Fruit fly (Drosophila melanogaster) whole organism, embryonic: ENCODE measurements around the gene CG34116.

Experiments
- Antp ChIP-seq: fragments of 200-800 bp; sonication (Bioruptor generic); optimal IDR thresholded peaks from 3 replicates; lab custom pipeline; 2016; ENCODE audit warnings: missing biosample characterization, missing genetic modification characterization
- CG10267 ChIP-seq: fragments of 200-800 bp; sonication (Bioruptor generic); optimal IDR thresholded peaks from 2 replicates; lab custom pipeline; 2018; ENCODE audit warnings: missing biosample characterization, mild to moderate bottlenecking, missing genetic modification characterization, moderate library complexity
- CG10366 ChIP-seq: fragments of 200-800 bp; sonication (Bioruptor generic); IDR thresholded peaks from 2 replicates; pipeline ENCODE4 v1.3.6; 2022; ENCODE audit warnings: missing biosample characterization, missing genetic modification characterization
- CG10959 ChIP-seq: fragments of 200-800 bp; sonication (Bioruptor generic); IDR thresholded peaks from 2 replicates; pipeline ENCODE4 v1.3.6; 2022; ENCODE audit warnings: missing biosample characterization, missing genetic modification characterization
- CG11504 ChIP-seq: fragments of 200-800 bp; sonication (Bioruptor generic); optimal IDR thresholded peaks from 3 replicates; lab custom pipeline; 2019; ENCODE audit warnings: missing biosample characterization, mild to moderate bottlenecking, missing genetic modification characterization, moderate library complexity
- CG12155 ChIP-seq: fragments of 200-800 bp; sonication (Bioruptor generic); optimal IDR thresholded peaks from 3 replicates; lab custom pipeline; 2016; ENCODE audit warnings: missing biosample characterization, missing genetic modification characterization
- CG12942 ChIP-seq: fragments of 200-800 bp; sonication (Bioruptor generic); optimal IDR thresholded peaks from 3 replicates; lab custom pipeline; 2016; ENCODE audit warnings: missing biosample characterization, missing genetic modification characterization
- CG14710 ChIP-seq: fragments of 200-800 bp; sonication (Bioruptor generic); optimal IDR thresholded peaks from 3 replicates; lab custom pipeline; 2019; ENCODE audit warnings: missing biosample characterization, mild to moderate bottlenecking, missing genetic modification characterization, moderate library complexity
- CG1647 ChIP-seq: fragments of 200-800 bp; sonication (Bioruptor generic); optimal IDR thresholded peaks from 3 replicates; lab custom pipeline; 2016; ENCODE audit warnings: missing biosample characterization, missing genetic modification characterization
- CG18619 ChIP-seq: fragments of 200-800 bp; sonication (Bioruptor generic); optimal IDR thresholded peaks from 3 replicates; lab custom pipeline; 2017; ENCODE audit warnings: missing biosample characterization, mild to moderate bottlenecking, missing genetic modification characterization
- CG2120 ChIP-seq: fragments of 200-800 bp; sonication (Bioruptor generic); optimal IDR thresholded peaks from 3 replicates; lab custom pipeline; 2016; ENCODE audit warnings: missing biosample characterization, missing genetic modification characterization
- CG32532 ChIP-seq: fragments of 200-800 bp; sonication (Bioruptor generic); IDR thresholded peaks from 2 replicates; pipeline ENCODE4 v1.3.6; 2022; ENCODE audit warnings: missing biosample characterization, missing genetic modification characterization
- CG34422 ChIP-seq: fragments of 200-800 bp; sonication (Bioruptor generic); IDR thresholded peaks from 3 replicates; pipeline ENCODE4 v1.3.6; 2022; ENCODE audit warnings: missing biosample characterization, missing genetic modification characterization
- CG4617 ChIP-seq: fragments of 200-800 bp; sonication (Bioruptor generic); optimal IDR thresholded peaks from 3 replicates; lab custom pipeline; 2016; ENCODE audit warnings: missing biosample characterization, missing genetic modification characterization, borderline replicate concordance
- CG6175 ChIP-seq: fragments of 200-800 bp; sonication (Bioruptor generic); IDR thresholded peaks from 3 replicates; pipeline ENCODE4 v1.3.6; 2022; ENCODE audit warnings: missing biosample characterization, missing genetic modification characterization
- CG7987 ChIP-seq: fragments of 200-800 bp; sonication (Bioruptor generic); optimal IDR thresholded peaks from 2 replicates; lab custom pipeline; 2018; ENCODE audit warnings: missing biosample characterization, mild to moderate bottlenecking, missing genetic modification characterization, moderate library complexity
- CG9437 ChIP-seq: fragments of 200-800 bp; sonication (Bioruptor generic); optimal IDR thresholded peaks from 2 replicates; lab custom pipeline; 2018; ENCODE audit warnings: missing biosample characterization, mild to moderate bottlenecking, missing genetic modification characterization
- CG9876 ChIP-seq: fragments of 200-800 bp; sonication (Bioruptor generic); optimal IDR thresholded peaks from 2 replicates; lab custom pipeline; 2016; ENCODE audit warnings: missing biosample characterization, missing genetic modification characterization
- Ets65A ChIP-seq: fragments of 200-800 bp; sonication (Bioruptor generic); peaks from one replicate; lab custom pipeline; 2016; ENCODE audit warnings: missing biosample characterization, missing genetic modification characterization
- H2.0 ChIP-seq: fragments of 200-800 bp; sonication (Bioruptor generic); IDR thresholded peaks from 2 replicates; pipeline ENCODE4 v1.3.6; 2022; ENCODE audit warnings: missing biosample characterization, missing genetic modification characterization
- HLH54F ChIP-seq: fragments of 200-800 bp; sonication (Bioruptor generic); optimal IDR thresholded peaks from 3 replicates; lab custom pipeline; 2016; ENCODE audit warnings: missing biosample characterization, missing genetic modification characterization
- Hsf ChIP-seq: fragments of 200-800 bp; sonication (Bioruptor generic); optimal IDR thresholded peaks from 3 replicates; lab custom pipeline; 2016; ENCODE audit warnings: missing biosample characterization, missing genetic modification characterization
- MBD-R2 ChIP-seq: fragments of 200-800 bp; sonication (Bioruptor generic); IDR thresholded peaks from 2 replicates; pipeline ENCODE4 v1.3.6; 2022; ENCODE audit warnings: missing biosample characterization, missing genetic modification characterization
- Oli ChIP-seq: fragments of 200-800 bp; sonication (Bioruptor generic); optimal IDR thresholded peaks from 2 replicates; lab custom pipeline; 2018; ENCODE audit warnings: missing biosample characterization, mild to moderate bottlenecking, missing genetic modification characterization, moderate library complexity
- Pdp1 ChIP-seq, 2 experiments: fragments of 200-800 bp; sonication (Bioruptor generic); optimal IDR thresholded peaks; 3 replicates each; lab custom pipeline; 2016; ENCODE audit warnings: missing biosample characterization in 2 of 2, missing genetic modification characterization in 2 of 2, mild to moderate bottlenecking in 1 of 2, moderate library complexity in 1 of 2
- Ptx1 ChIP-seq: fragments of 200-800 bp; sonication (Bioruptor generic); IDR thresholded peaks from 2 replicates; pipeline ENCODE4 v1.3.6; 2022; ENCODE audit warnings: missing biosample characterization, missing genetic modification characterization
- Rfx ChIP-seq: fragments of 200-800 bp; sonication (Bioruptor generic); IDR thresholded peaks from 2 replicates; pipeline ENCODE4 v1.3.6; 2022; ENCODE audit warnings: missing biosample characterization, missing genetic modification characterization
- Sry-β ChIP-seq: fragments of 200-800 bp; sonication (Bioruptor generic); optimal IDR thresholded peaks from 2 replicates; lab custom pipeline; 2018; ENCODE audit warnings: missing biosample characterization, mild to moderate bottlenecking, missing genetic modification characterization, moderate library complexity
- ab ChIP-seq: fragments of 200-800 bp; sonication (Bioruptor generic); optimal IDR thresholded peaks from 2 replicates; lab custom pipeline; 2016; ENCODE audit warnings: missing biosample characterization, missing genetic modification characterization
- bbx ChIP-seq: fragments of 200-800 bp; sonication (Bioruptor generic); IDR thresholded peaks from 2 replicates; pipeline ENCODE4 v1.3.6; 2022; ENCODE audit warnings: missing biosample characterization, missing genetic modification characterization; ENCODE audit not compliant: partially characterized antibody
- bigmax ChIP-seq: fragments of 200-800 bp; sonication (Bioruptor generic); optimal IDR thresholded peaks from 2 replicates; lab custom pipeline; 2018; ENCODE audit warnings: missing biosample characterization, mild to moderate bottlenecking, missing genetic modification characterization
- chm ChIP-seq: fragments of 200-800 bp; sonication (Bioruptor generic); IDR thresholded peaks from 2 replicates; pipeline ENCODE4 v1.3.6; 2022; ENCODE audit warnings: missing biosample characterization, missing genetic modification characterization
- exex ChIP-seq: fragments of 200-800 bp; sonication (Bioruptor generic); optimal IDR thresholded peaks from 4 replicates; lab custom pipeline; 2018; ENCODE audit warnings: missing biosample characterization, mild to moderate bottlenecking, missing genetic modification characterization, moderate library complexity
- eyg ChIP-seq: fragments of 200-800 bp; sonication (Bioruptor generic); optimal IDR thresholded peaks from 3 replicates; lab custom pipeline; 2016; ENCODE audit warnings: missing biosample characterization, missing genetic modification characterization
- inv ChIP-seq: fragments of 200-800 bp; sonication (Bioruptor generic); IDR thresholded peaks from 2 replicates; pipeline ENCODE4 v1.3.6; 2022; ENCODE audit warnings: missing biosample characterization, missing genetic modification characterization; ENCODE audit not compliant: partially characterized antibody
- lbe ChIP-seq: fragments of 200-800 bp; sonication (Bioruptor generic); optimal IDR thresholded peaks from 2 replicates; lab custom pipeline; 2016; ENCODE audit warnings: missing biosample characterization, mild to moderate bottlenecking, missing genetic modification characterization
- mirr ChIP-seq: fragments of 200-800 bp; sonication (Bioruptor generic); optimal IDR thresholded peaks from 3 replicates; lab custom pipeline; 2018; ENCODE audit warnings: missing biosample characterization, mild to moderate bottlenecking, missing genetic modification characterization
- nerfin-1 ChIP-seq: fragments of 200-800 bp; sonication (Bioruptor generic); optimal IDR thresholded peaks from 3 replicates; lab custom pipeline; 2019; ENCODE audit warnings: missing biosample characterization, mild to moderate bottlenecking, missing genetic modification characterization, moderate library complexity
- otp ChIP-seq: fragments of 200-800 bp; sonication (Bioruptor generic); IDR thresholded peaks from 3 replicates; pipeline ENCODE4, ENCODE4 v1.3.6; 2022; ENCODE audit warnings: missing biosample characterization, missing genetic modification characterization
- psq ChIP-seq: fragments of 200-800 bp; sonication (Bioruptor generic); optimal IDR thresholded peaks from 2 replicates; lab custom pipeline; 2017; ENCODE audit warnings: missing biosample characterization, missing genetic modification characterization
- sc ChIP-seq, 3 experiments: fragments of >200 bp in 2 of 3; fragments of 200-800 bp in 1 of 3; sonication (Bioruptor generic) in 1 of 3; optimal IDR thresholded peaks; 2 replicates in 2 of 3; 3 replicates in 1 of 3; lab custom pipeline; 2017; ENCODE audit warnings: mild to moderate bottlenecking in 1 of 3, missing biosample characterization in 1 of 3, missing genetic modification characterization in 1 of 3, missing genetic modification reagents in 1 of 3
- scrt ChIP-seq: fragments of 200-800 bp; sonication (Bioruptor generic); optimal IDR thresholded peaks from 2 replicates; lab custom pipeline; 2018; ENCODE audit warnings: missing biosample characterization, mild to moderate bottlenecking, missing genetic modification characterization, moderate library complexity
- sd ChIP-seq: fragments of 200-800 bp; sonication (Bioruptor generic); optimal IDR thresholded peaks from 3 replicates; lab custom pipeline; 2018; ENCODE audit warnings: missing biosample characterization, mild to moderate bottlenecking, missing genetic modification characterization, moderate library complexity
- sens ChIP-seq: fragments of 200-800 bp; sonication (Bioruptor generic); peaks from one replicate; lab custom pipeline; 2016; ENCODE audit warnings: missing biosample characterization, missing genetic modification characterization
- sim ChIP-seq: fragments of 200-800 bp; sonication (Bioruptor generic); IDR thresholded peaks from 2 replicates; pipeline ENCODE4 v1.3.6; 2022; ENCODE audit warnings: missing biosample characterization, missing genetic modification characterization
- sob ChIP-seq: fragments of 200-800 bp; sonication (Bioruptor generic); IDR thresholded peaks from 2 replicates; pipeline ENCODE4 v1.3.6; 2022; ENCODE audit warnings: missing biosample characterization, missing genetic modification characterization
- tna ChIP-seq: fragments of 200-800 bp; sonication (Bioruptor generic); IDR thresholded peaks from 2 replicates; pipeline ENCODE4 v1.3.6; 2022; ENCODE audit warnings: missing biosample characterization, missing genetic modification characterization; ENCODE audit not compliant: partially characterized antibody
- z ChIP-seq: fragments of 200-800 bp; sonication (Bioruptor generic); IDR thresholded peaks from 3 replicates; pipeline ENCODE4 v1.3.6; 2022; ENCODE audit warnings: missing biosample characterization, missing genetic modification characterization
- zen2 ChIP-seq: fragments of 200-800 bp; sonication (Bioruptor generic); IDR thresholded peaks from 3 replicates; pipeline ENCODE4 v1.3.6; 2022; ENCODE audit warnings: missing biosample characterization, missing genetic modification characterization; ENCODE audit not compliant: partially characterized antibody
- zf30C ChIP-seq: fragments of 200-800 bp; sonication (Bioruptor generic); optimal IDR thresholded peaks from 3 replicates; lab custom pipeline; 2018; ENCODE audit warnings: missing biosample characterization, mild to moderate bottlenecking, missing genetic modification characterization

CG34116 gene

dm6 chr3L:19834143-19834794 lies 28.4 kb upstream of the CG34116 start, which contains the start of the genes trc and CG32221 (continued):
- TF ChIP-seq MBD-R2 (GFP tag; lab: Robert Waterston, UW) (peak; percentile 81), CG10959 (GFP tag; lab: Robert Waterston, UW) (no peak), CG32532 (peak; percentile 71), Rfx (peak; percentile 77), Oli (tag; lab: Kevin White, UChicago) (peak; percentile 8), Ets65A (peak; percentile 94), CG12942 (peak; percentile 27), Ptx1 (GFP tag; lab: Robert Waterston, UW) (peak; percentile 57), tna (GFP tag; lab: Robert Waterston, UW) (peak; percentile 36; the same call in 1 of the 2 replicates), CG14710 (tag; lab: Kevin White, UChicago) (peak; percentile 65), HLH54F (GFP tag; lab: Kevin White, UChicago) (no peak), CG1647 (GFP tag; lab: Kevin White, UChicago) (no peak), CG18619 (GFP tag; lab: Kevin White, UChicago) (no peak), CG9876 (GFP tag; lab: Kevin White, UChicago) (peak; percentile 30), bbx (GFP tag; lab: Robert Waterston, UW) (peak; percentile 81), Sry-β (GFP tag; lab: Kevin White, UChicago) (peak; percentile 90), zen2 (no peak), sim (GFP tag; lab: Robert Waterston, UW) (no peak), CG2120 (GFP tag; lab: Kevin White, UChicago) (peak; percentile 50), inv (GFP tag; lab: Robert Waterston, UW) (peak; percentile 66; the same call in 1 of the 2 replicates), mirr (GFP tag; lab: Kevin White, UChicago) (peak; percentile 66), CG10366 (GFP tag; lab: Robert Waterston, UW) (peak; percentile 13; the same call in 1 of the 2 replicates), chm (GFP tag; lab: Robert Waterston, UW) (peak; percentile 67), sens (peak; percentile 73), eyg (GFP tag; lab: Kevin White, UChicago) (no peak), sob (GFP tag; lab: Robert Waterston, UW) (peak; percentile 71), CG11504 (no peak), H2.0 (GFP tag; lab: Robert Waterston, UW) (peak; percentile 44; the same call in 1 of the 2 replicates), lbe (GFP tag; lab: Kevin White, UChicago) (no peak), sc (optimal IDR thresholded peaks at IDR 0.05; lab: Kevin White, UChicago) (no peak), sc (GFP tag; optimal IDR thresholded peaks at IDR 0.05; lab: Kevin White, UChicago) (peak; percentile 20), exex (no peak), sd (tag; lab: Kevin White, UChicago) (no peak), Antp (peak; percentile 48), CG10267 (tag; lab: Kevin White, UChicago) (peak; percentile 53), psq (GFP tag; lab: Kevin White, UChicago) (no peak), CG9437 (GFP tag; lab: Kevin White, UChicago) (peak; percentile 4), CG6175 (GFP tag; lab: Robert Waterston, UW) (no peak), otp (GFP tag; lab: Robert Waterston, UW) (no peak), zf30C (GFP tag; lab: Kevin White, UChicago) (no peak), bigmax (no peak), CG4617 (peak; percentile 94), scrt (no peak), Pdp1 (GFP tag; optimal IDR thresholded peaks at IDR 0.05; lab: Kevin White, UChicago) (no peak), z (GFP tag; lab: Robert Waterston, UW) (no peak), CG12155 (no peak), CG7987 (peak; percentile 83), nerfin-1 (peak; percentile 54), ab (GFP tag; lab: Kevin White, UChicago) (no peak), CG34422 (GFP tag; lab: Robert Waterston, UW) (peak; percentile 80), Hsf (GFP tag; lab: Kevin White, UChicago) (peak; percentile 41)
